Fruit fly (Drosophila melanogaster): ENCODE data around the gene Irc.
"Not testable (repeated sequence)": the region's sequence is repeated elsewhere in the genome, so short reads cannot be mapped to it uniquely, and the experiment has no call there.

Gene Irc

dm6 chr3R:16988514-16988913 is 14.2 kb upstream of the Irc start, which contains the start of gene MESK4:
TSS of gene MESK4 (plus strand) at chr3R:16988814.
- TF ChIP-seq topi (GFP tag; optimal IDR thresholded peaks at IDR 0.05); CG11762 (GFP tag; optimal IDR thresholded peaks at IDR 0.05; ENCODE audit: insufficient read depth); CG6854 (GFP tag; optimal IDR thresholded peaks at IDR 0.05): not testable (repeated sequence)

dm6 chr3R:16991781-16992180 is 10.9 kb upstream of the Irc start, which contains the start of gene EMC2B:
TSS of gene EMC2B (minus strand) at chr3R:16991878.
- no peak for TF ChIP-seq dac (GFP tag; optimal IDR thresholded peaks at IDR 0.05)
- TF ChIP-seq CG11762 (GFP tag; optimal IDR thresholded peaks at IDR 0.05; ENCODE audit: insufficient read depth) = no peak
- peak; percentile 54 for TF ChIP-seq Eip78C (GFP tag)
- peak; percentile 58 for TF ChIP-seq esn (GFP tag; optimal IDR thresholded peaks at IDR 0.05)
- TF ChIP-seq eg (GFP tag; IDR thresholded peaks at IDR 0.05) = no peak
- no peak for TF ChIP-seq OdsH (GFP tag; optimal IDR thresholded peaks at IDR 0.05)
- TF ChIP-seq Hr4 (GFP tag; optimal IDR thresholded peaks at IDR 0.05) = peak; percentile 57
- TF ChIP-seq Smox (GFP tag; optimal IDR thresholded peaks at IDR 0.05) = no peak
- no peak for TF ChIP-seq Eip93F (GFP tag; optimal IDR thresholded peaks at IDR 0.05)
- TF ChIP-seq Sox15 (GFP tag; optimal IDR thresholded peaks at IDR 0.05) = no peak
- no peak for TF ChIP-seq CG6808 (GFP tag; optimal IDR thresholded peaks at IDR 0.05)
- TF ChIP-seq Met (GFP tag; optimal IDR thresholded peaks at IDR 0.05) = no peak
- TF ChIP-seq CG16779 (tag; optimal IDR thresholded peaks at IDR 0.05) = no peak
- TF ChIP-seq CG8632 (GFP tag; optimal IDR thresholded peaks at IDR 0.05) = no peak
- no peak for TF ChIP-seq Hr38 (GFP tag; optimal IDR thresholded peaks at IDR 0.05)
- TF ChIP-seq dsx (GFP tag; optimal IDR thresholded peaks at IDR 0.05; ENCODE audit: poor library complexity, severe bottlenecking) = no peak
- TF ChIP-seq Sox14 (GFP tag; optimal IDR thresholded peaks at IDR 0.05) = peak; percentile 46
- TF ChIP-seq net (GFP tag; optimal IDR thresholded peaks at IDR 0.05) = no peak
- peak; percentile 24 for TF ChIP-seq achi (GFP tag; optimal IDR thresholded peaks at IDR 0.05)
- TF ChIP-seq ss (GFP tag; optimal IDR thresholded peaks at IDR 0.05) = no peak
- peak; percentile 57 for TF ChIP-seq Eip75B (GFP tag; optimal IDR thresholded peaks at IDR 0.05)
- no peak for TF ChIP-seq fd85E (GFP tag; optimal IDR thresholded peaks at IDR 0.05)
- TF ChIP-seq Gug (GFP tag; IDR thresholded peaks at IDR 0.05) = no peak
- TF ChIP-seq CG7368 (GFP tag; optimal IDR thresholded peaks at IDR 0.05) = no peak
- no peak for TF ChIP-seq CG32006 (GFP tag; optimal IDR thresholded peaks at IDR 0.05)
- TF ChIP-seq CG6163 (GFP tag; IDR thresholded peaks at IDR 0.05) = no peak
- TF ChIP-seq CG6276 (GFP tag; optimal IDR thresholded peaks at IDR 0.05) = no peak
- peak; percentile 52 for TF ChIP-seq CG31627 (GFP tag; optimal IDR thresholded peaks at IDR 0.05)
- TF ChIP-seq CG10631 (GFP tag; optimal IDR thresholded peaks at IDR 0.05) = peak; percentile 33
- no peak for TF ChIP-seq pdm3 (GFP tag; optimal IDR thresholded peaks at IDR 0.05)
- TF ChIP-seq CG11294 (GFP tag; IDR thresholded peaks at IDR 0.05) = no peak
- TF ChIP-seq vri (GFP tag; optimal IDR thresholded peaks at IDR 0.05) = no peak
- TF ChIP-seq cyc (GFP tag; optimal IDR thresholded peaks at IDR 0.05) = peak; percentile 36
- TF ChIP-seq CG8119 (GFP tag; IDR thresholded peaks at IDR 0.05) = no peak
- TF ChIP-seq topi (GFP tag; optimal IDR thresholded peaks at IDR 0.05) = peak; percentile 51
- peak; percentile 52 for TF ChIP-seq CG3919 (GFP tag; optimal IDR thresholded peaks at IDR 0.05)
- no peak for TF ChIP-seq CG34406 (GFP tag; optimal IDR thresholded peaks at IDR 0.05)
- peak; percentile 41 for TF ChIP-seq CG1621 (tag; optimal IDR thresholded peaks at IDR 0.05)
- TF ChIP-seq lz (GFP tag; optimal IDR thresholded peaks at IDR 0.05) = peak; percentile 63
- peak; percentile 60 for TF ChIP-seq Hr39 (GFP tag; optimal IDR thresholded peaks at IDR 0.05)
- TF ChIP-seq CG11902 (GFP tag; optimal IDR thresholded peaks at IDR 0.05) = peak; percentile 15
- no peak for TF ChIP-seq Lpt (GFP tag; optimal IDR thresholded peaks at IDR 0.05)
- TF ChIP-seq svp (GFP tag) = peak; percentile 20
- TF ChIP-seq CG6792 (GFP tag; optimal IDR thresholded peaks at IDR 0.05) = peak; percentile 4
- no peak for TF ChIP-seq CG10669 (GFP tag; optimal IDR thresholded peaks at IDR 0.05)
- peak; percentile 24 for TF ChIP-seq CG8319 (GFP tag; optimal IDR thresholded peaks at IDR 0.05)
- no peak for TF ChIP-seq spab (GFP tag; optimal IDR thresholded peaks at IDR 0.05)
- TF ChIP-seq Blimp-1 (GFP tag; optimal IDR thresholded peaks at IDR 0.05) = no peak
- TF ChIP-seq fd59A (GFP tag; optimal IDR thresholded peaks at IDR 0.05) = no peak
- TF ChIP-seq CG6854 (GFP tag; optimal IDR thresholded peaks at IDR 0.05) = peak; percentile 8
